Worm (Caenorhabditis elegans) whole organism, L4/young adult: ENCODE measurements around the gene rla-2.

Source experiments
- W03F9.2 ChIP-seq: fragments of 150-350 bp; optimal IDR thresholded peaks from 2 replicates; lab custom pipeline; 2014; ENCODE audit warnings: missing biosample characterization, missing genetic modification characterization
- dao-5 ChIP-seq: sonication (generic microtip); optimal IDR thresholded peaks from 2 replicates; lab custom pipeline; 2016; ENCODE audit warnings: missing genotype, missing genetic modification characterization, moderate library complexity, missing compliant biosample characterization
- him-1 ChIP-seq: sonication (generic microtip); optimal IDR thresholded peaks from 2 replicates; lab custom pipeline; 2016; ENCODE audit warnings: missing genotype, missing genetic modification reagents, missing genetic modification characterization, missing compliant biosample characterization

Gene rla-2

DNA sequence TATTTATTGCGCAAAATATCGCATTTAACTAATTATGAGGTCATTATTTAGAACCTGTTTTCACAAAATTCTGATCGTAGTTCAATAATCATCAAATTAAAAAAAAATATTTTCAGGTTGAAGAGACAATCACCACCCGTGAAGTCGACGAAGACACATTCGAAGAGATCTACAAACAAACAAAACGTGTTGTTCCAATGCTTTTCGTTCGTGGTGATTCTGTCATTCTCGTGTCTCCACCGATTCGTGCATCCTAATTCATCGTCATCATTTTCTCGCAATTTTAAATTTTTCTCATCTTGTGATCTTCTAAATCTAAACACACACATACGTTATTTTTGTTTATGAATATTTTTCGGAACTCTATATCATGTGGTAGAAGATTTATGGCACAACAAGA lies 18.7 kb upstream of the rla-2 start:
- no peak for TF ChIP-seq dao-5 (tag; lab: Kevin White, UChicago)
- TF ChIP-seq him-1 (tag; lab: Kevin White, UChicago) = peak; percentile 42

DNA sequence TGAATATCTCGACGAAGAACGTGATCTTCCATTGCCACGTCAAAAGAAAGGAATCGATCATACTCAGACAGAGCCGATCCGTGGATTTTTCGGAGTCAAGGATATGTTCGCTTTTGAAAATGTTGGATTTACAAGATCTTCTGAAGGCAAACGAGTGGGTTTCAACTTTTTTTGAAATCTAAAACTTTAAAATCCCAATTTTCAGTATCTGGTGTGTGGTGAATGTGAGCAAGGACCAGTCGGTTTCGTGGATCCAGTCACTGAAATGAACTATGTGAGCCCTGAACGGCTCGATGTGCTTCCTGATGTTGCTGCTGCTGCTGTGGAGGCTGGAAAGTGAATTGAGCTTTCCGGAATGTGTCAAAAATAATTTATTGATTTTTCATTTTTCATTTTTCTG lies 16.8 kb upstream of the rla-2 start, which contains the start of gene lsm-3:
Gene lsm-3, plus strand, starts transcription at position 301 of the 400 bp plus-strand sequence.
- TF ChIP-seq dao-5 (tag; lab: Kevin White, UChicago) (no peak), him-1 (tag; lab: Kevin White, UChicago) (no peak), W03F9.2 (no peak)

DNA sequence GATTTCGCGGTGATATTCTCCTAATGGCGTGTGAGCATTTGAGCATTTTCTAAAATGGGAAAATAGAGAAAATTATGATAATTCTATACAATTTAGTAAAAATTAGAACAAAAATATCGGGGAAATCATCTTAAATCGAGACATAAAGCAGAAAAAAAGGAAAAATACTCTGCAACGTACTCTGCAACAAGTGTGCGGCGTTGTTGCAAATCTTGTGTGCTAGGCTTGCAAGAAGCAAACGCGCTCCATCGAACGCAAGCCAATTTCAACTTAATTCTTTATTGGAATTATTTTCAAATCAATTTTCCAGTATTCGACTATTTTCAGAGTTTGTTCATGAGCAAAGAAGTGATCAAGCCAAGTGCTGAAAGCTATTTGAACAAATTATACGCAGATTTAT lies 16.0 kb upstream of the rla-2 start, which contains the start of the genes Y62E10A.20, Y62E10A.23 and mdt-9:
Gene Y62E10A.20, minus strand, starts transcription at position 49 of the 400 bp plus-strand sequence.
Gene Y62E10A.23, plus strand, starts transcription at position 282 of the 400 bp plus-strand sequence.
Gene mdt-9, plus strand, starts transcription at position 338 of the 400 bp plus-strand sequence.
- TF ChIP-seq him-1 (tag; lab: Kevin White, UChicago) (peak; percentile 22), dao-5 (tag; lab: Kevin White, UChicago) (no peak), W03F9.2 (peak; percentile 85)

DNA sequence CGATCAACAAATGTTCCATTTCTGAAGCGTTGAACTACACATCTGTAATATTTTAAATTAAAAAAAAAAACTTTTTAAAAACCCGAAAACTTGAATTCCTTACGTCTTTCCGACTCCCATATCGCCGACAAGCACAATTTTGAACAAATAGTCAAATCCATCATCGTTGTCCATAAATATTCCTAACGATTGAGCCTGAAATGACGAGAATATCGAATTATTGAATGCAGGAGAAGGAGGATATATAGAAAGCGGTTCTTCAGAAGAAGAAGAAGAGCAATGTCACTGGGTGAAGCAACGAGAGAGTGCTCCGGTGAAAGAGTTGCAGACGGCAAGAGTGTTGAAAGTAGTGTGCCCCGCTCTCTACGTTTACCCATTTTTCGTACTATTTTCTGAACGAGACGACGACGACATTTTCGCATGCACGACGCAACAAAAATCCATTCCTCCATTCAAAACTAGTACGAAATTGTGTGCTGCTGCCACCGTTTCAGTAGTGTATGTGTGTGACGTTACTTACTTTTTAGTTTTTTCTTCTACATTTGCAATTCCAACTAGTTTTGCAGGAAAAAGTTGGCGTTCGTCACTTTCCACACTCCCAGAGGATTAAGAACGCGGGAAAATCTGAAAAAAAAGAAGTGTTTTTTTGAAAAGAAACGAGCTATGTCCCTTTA lies 13.8 kb upstream of the rla-2 start, which contains the start of gene rab-19:
Gene rab-19, minus strand, starts transcription at position 624 of the 674 bp plus-strand sequence.
- no peak for TF ChIP-seq W03F9.2
- TF ChIP-seq him-1 (tag; lab: Kevin White, UChicago) = no peak
- no peak for TF ChIP-seq dao-5 (tag; lab: Kevin White, UChicago)

DNA sequence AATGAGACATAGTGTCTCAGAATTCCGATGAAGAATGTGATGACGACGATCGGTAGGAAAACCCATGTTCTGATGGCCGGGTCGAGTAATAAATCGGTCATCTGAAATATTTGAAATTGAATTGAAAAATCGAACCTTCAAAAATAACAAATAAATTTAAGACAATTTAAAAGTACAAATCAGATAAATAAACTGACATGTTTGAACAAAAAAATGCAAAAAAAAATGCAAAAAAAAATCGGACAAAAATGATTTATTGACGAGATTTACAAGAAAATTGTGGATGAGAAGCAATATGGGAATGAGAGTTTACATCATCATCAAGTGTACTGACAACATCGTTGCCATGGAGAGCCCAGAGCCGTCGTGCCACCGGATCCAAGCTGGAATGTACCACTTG lies 11.7 kb upstream of the rla-2 start, which contains the start of gene emc-3:
Gene emc-3, minus strand, starts transcription at position 101 of the 400 bp plus-strand sequence.
- TF ChIP-seq dao-5 (tag; lab: Kevin White, UChicago) (no peak), him-1 (tag; lab: Kevin White, UChicago) (no peak), W03F9.2 (no peak)

DNA sequence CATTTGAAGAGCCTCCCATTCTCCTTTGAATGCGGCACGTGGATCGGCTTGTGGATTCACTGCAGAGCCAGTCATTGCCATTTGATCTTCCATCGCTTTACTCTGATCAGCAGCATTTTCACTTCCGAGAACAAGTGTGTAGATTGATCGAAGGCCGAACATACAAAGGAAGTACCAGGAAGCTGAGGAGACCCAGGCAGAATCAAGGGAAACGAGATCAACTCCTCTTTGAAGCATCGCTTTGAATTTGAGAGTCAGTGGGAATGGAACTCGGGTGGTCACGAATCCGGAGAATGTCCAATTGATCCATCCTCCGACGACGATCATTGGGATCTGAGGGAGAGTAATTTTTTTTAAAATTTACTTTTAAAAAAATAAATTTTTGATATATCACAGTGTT lies 10.4 kb upstream of the rla-2 start:
- TF ChIP-seq him-1 (tag; lab: Kevin White, UChicago) (no peak), W03F9.2 (no peak), dao-5 (tag; lab: Kevin White, UChicago) (no peak)

DNA sequence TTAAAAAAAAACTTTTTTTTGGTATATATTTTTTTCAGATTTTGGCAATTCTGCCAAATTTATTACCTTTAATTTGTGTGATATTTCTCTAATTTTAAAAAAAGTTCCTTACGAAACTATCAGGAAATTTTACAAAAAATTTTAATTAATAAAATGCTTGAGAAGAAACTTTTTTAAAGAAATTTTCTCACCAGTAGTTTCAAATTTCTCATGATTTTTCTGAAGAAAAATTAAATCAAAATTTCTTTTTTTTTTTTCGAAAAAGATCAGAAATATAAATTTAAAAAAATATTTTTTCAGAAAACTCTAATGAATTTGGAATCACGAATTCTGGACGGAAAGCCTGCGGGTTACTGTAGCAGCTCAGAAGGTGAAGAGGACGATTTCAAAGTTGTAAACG lies 7.6 kb upstream of the rla-2 start, which contains the start of gene mau-8:
Gene mau-8, plus strand, starts transcription at position 301 of the 400 bp plus-strand sequence.
- TF ChIP-seq him-1 (tag; lab: Kevin White, UChicago) = no peak
- TF ChIP-seq W03F9.2 = no peak
- no peak for TF ChIP-seq dao-5 (tag; lab: Kevin White, UChicago)

DNA sequence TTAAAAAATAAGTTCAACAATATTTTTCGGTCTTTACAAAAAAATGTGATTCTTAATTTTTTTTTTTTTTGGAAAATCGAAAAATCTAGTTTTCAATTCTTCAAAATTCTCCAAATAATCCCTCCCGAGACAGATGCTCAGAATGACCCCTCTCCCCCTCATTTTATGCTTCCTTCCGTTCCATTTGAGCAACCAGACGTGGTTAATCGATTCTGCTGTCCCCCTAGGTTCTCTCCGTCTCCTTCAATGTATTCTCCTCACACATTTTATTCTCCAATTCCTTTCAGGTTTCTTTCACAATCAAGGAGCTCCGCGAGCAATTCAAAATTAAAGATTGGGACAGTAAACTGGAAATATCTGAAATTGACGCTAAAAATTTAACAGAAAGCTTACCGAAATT lies 4.8 kb upstream of the rla-2 start:
- no peak for TF ChIP-seq dao-5 (tag; lab: Kevin White, UChicago)
- no peak for TF ChIP-seq W03F9.2
- no peak for TF ChIP-seq him-1 (tag; lab: Kevin White, UChicago)

DNA sequence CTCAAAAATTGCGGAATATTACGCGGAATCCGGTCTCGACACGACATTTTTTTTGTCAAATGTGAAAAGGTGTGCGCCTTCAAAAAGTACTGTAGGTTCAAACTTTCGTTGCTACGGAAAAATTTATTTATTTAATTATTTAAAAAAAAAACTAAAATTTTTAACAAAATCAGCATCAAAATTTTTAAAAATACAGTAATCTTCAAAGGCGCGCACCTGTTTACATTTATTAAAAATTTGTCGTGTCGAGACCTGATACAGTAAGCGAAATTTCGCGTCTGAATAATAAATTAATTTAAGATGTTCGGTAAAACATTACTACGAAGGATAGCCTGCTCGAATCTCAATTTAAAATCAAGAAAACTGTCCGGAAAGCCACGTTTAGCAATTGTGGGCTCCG lies 1.6 kb upstream of the rla-2 start, which contains the start of gene Y62E10A.6:
Gene Y62E10A.6, plus strand, starts transcription at position 301 of the 400 bp plus-strand sequence.
- TF ChIP-seq dao-5 (tag; lab: Kevin White, UChicago) = no peak
- no peak for TF ChIP-seq W03F9.2
- TF ChIP-seq him-1 (tag; lab: Kevin White, UChicago) = no peak

DNA sequence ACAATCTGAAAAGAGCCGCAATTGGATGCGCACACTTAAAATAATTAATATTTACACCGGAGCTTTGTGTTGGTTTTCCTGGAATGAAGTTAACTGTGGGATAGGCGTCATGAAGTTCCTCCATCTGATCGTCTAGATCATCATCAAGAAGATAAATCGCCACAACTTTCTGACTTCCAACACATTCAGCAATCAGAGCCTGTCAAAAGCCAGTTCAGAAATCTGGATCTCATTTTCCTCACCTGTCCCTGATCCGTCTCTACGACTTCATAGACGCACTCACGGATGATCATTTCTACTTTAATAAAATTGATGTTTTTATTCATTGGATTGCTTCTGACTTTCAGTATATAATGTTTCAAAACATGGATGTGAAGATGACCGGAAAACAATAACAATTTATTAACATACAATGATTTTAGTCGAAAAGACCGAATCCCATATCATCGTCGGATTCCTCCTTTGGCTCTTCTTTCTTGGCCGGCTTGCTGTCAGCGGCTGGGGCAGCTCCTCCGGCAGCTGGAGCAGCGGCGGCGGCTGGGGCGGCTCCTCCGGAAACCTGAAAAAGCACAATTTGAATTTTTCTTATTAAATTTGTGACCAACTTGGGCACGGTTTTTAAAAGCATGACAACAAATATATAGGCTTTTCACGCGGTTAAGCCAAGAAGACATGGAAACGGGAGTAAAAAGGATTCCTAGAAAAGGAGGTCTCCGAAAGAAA lies 804 bp downstream of the rla-2 start, which contains the start of gene agt-1:
Gene agt-1, minus strand, starts transcription at position 293 of the 723 bp plus-strand sequence.
- TF ChIP-seq him-1 (tag; lab: Kevin White, UChicago) (no peak), dao-5 (tag; lab: Kevin White, UChicago) (no peak), W03F9.2 (no peak)

DNA sequence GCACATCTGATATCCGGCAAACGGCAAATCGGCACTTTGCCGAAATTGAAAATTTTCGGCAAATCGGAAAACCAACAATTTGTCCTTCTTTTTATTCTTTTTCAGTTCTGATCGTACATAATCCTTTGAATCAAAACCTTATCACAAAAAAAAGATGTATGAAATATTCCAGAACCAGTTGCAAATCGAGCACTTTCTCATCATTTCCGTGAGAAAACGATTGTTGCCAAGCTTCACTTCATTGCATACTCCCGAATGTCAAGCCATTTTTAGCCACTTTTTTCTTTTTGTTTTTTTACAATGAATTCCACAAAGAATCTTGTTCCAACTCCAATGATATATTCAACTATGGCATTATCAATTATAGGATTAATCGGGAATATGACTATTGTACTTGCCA lies 5.2 kb downstream of the rla-2 start, which contains the start of gene srsx-25:
Gene srsx-25, plus strand, starts transcription at position 301 of the 400 bp plus-strand sequence.
- TF ChIP-seq dao-5 (tag; lab: Kevin White, UChicago) (no peak), W03F9.2 (no peak), him-1 (tag; lab: Kevin White, UChicago) (no peak)

DNA sequence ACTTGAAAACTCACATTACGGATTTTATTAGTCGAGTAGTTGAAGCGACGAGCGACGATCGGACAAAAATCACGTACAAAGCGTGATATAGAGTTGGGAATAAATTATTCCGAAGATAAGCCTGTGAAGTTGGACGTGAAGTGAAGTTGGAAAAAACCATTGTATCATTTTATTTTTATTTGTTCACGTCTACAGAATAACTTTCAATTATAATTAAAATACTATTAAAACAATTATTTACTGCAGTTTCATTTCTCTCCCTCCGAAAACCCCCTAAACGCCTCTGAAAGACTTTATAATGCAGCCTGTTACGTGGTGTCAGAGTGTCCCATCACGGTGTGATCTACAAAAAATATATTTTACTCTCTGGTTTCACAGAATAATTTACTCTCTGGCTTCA lies 9.9 kb downstream of the rla-2 start, which contains the start of gene Y62E10A.3:
Gene Y62E10A.3, minus strand, starts transcription at position 101 of the 400 bp plus-strand sequence.
- TF ChIP-seq dao-5 (tag; lab: Kevin White, UChicago) (no peak), him-1 (tag; lab: Kevin White, UChicago) (no peak), W03F9.2 (no peak)

DNA sequence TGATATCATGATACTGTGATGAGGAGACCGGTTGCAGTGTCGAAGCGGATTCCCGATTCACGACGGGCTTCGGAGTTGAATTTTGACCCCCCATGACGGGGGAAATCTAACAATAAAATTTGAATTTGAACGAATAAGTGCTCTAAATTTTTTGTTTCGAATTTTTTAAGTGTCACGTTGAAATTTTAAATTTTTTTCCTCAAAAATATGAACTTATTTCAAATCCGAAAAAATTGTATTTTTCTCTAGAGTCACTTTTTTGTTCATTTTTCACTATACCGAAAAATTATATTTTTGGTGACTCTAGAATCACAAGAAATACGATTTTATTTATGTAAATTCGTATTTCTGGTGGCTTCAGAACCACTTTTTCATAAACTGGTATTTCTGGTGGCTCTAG lies 11.6 kb downstream of the rla-2 start, which contains the start of gene W02A2.8:
Gene W02A2.8, minus strand, starts transcription at position 101 of the 400 bp plus-strand sequence.
- TF ChIP-seq dao-5 (tag; lab: Kevin White, UChicago) (no peak), him-1 (tag; lab: Kevin White, UChicago) (no peak), W03F9.2 (no peak)
